Worm (Caenorhabditis elegans): ENCODE data around the gene F58B3.6.

- TF ChIP-seq zag-1 (tag; optimal IDR thresholded peaks at IDR 0.05) (no peak), nhr-77 (tag; optimal IDR thresholded peaks at IDR 0.05) (no peak), egl-27 (tag; optimal IDR thresholded peaks at IDR 0.05) (no peak), hmg-1.1 (GFP tag; IDR thresholded peaks at IDR 0.05) (no peak), lir-3 (tag; optimal IDR thresholded peaks at IDR 0.05) (no peak), nhr-76 (tag; optimal IDR thresholded peaks at IDR 0.05) (no peak), mdt-29 (GFP tag; IDR thresholded peaks at IDR 0.05) (no peak), lin-38 (GFP tag; IDR thresholded peaks at IDR 0.05) (no peak)
Observed at ce11 chrIV:11681905-11682304, 45.5 kb downstream of the F58B3.6 start, which contains the start of gene ZK792.4.
